Fruit fly (Drosophila melanogaster) whole organism, prepupa: ENCODE measurements around the gene dod.

Experiments
- CG10631 ChIP-seq: fragments of 200-800 bp; sonication (Bioruptor generic); optimal IDR thresholded peaks from 2 replicates; lab custom pipeline; 2016; ENCODE audit warnings: missing biosample characterization, missing genetic modification characterization
- CG10669 ChIP-seq: fragments of 200-800 bp; sonication (Bioruptor generic); optimal IDR thresholded peaks from 3 replicates; lab custom pipeline; 2018; ENCODE audit warnings: missing biosample characterization, mild to moderate bottlenecking, missing genetic modification characterization, moderate library complexity
- CG11762 ChIP-seq: fragments of 200-800 bp; sonication (Bioruptor generic); optimal IDR thresholded peaks from 3 replicates; lab custom pipeline; 2016; ENCODE audit warnings: missing biosample characterization, missing genetic modification characterization; ENCODE audit not compliant: insufficient read depth
- CG11902 ChIP-seq: fragments of 200-800 bp; sonication (Bioruptor generic); optimal IDR thresholded peaks from 3 replicates; lab custom pipeline; 2016; ENCODE audit warnings: missing biosample characterization, missing genetic modification characterization
- CG15336 ChIP-seq: fragments of 200-800 bp; sonication (Bioruptor generic); IDR thresholded peaks from 2 replicates; pipeline ENCODE4 v1.3.6; 2022; ENCODE audit warnings: missing biosample characterization, missing genetic modification characterization
- CG1621 ChIP-seq: fragments of 200-800 bp; sonication (Bioruptor generic); optimal IDR thresholded peaks from 3 replicates; lab custom pipeline; 2018; ENCODE audit warnings: missing biosample characterization, mild to moderate bottlenecking, missing genetic modification characterization
- CG16779 ChIP-seq: fragments of 200-800 bp; sonication (Bioruptor generic); optimal IDR thresholded peaks from 3 replicates; lab custom pipeline; 2017; ENCODE audit warnings: missing biosample characterization, mild to moderate bottlenecking, missing genetic modification characterization
- CG3032 ChIP-seq: fragments of 200-800 bp; optimal IDR thresholded peaks from 2 replicates; lab custom pipeline; 2019; ENCODE audit warnings: missing biosample characterization, mild to moderate bottlenecking, missing genetic modification characterization, moderate library complexity
- CG32006 ChIP-seq: fragments of 200-800 bp; sonication (Bioruptor generic); optimal IDR thresholded peaks from 3 replicates; lab custom pipeline; 2017; ENCODE audit warnings: missing biosample characterization, mild to moderate bottlenecking, missing genetic modification characterization
- CG34406 ChIP-seq: fragments of 200-800 bp; sonication (Bioruptor generic); optimal IDR thresholded peaks from 3 replicates; lab custom pipeline; 2016; ENCODE audit warnings: missing biosample characterization, missing genetic modification characterization
- CG3919 ChIP-seq: fragments of 200-800 bp; sonication (Bioruptor generic); optimal IDR thresholded peaks from 3 replicates; lab custom pipeline; 2016; ENCODE audit warnings: missing biosample characterization, missing genetic modification characterization
- CG4318 ChIP-seq: fragments of 200-800 bp; sonication (Bioruptor generic); optimal IDR thresholded peaks from 3 replicates; lab custom pipeline; 2017; ENCODE audit warnings: missing biosample characterization, mild to moderate bottlenecking, missing genetic modification characterization
- CG6163 ChIP-seq: fragments of 200-800 bp; sonication (Bioruptor generic); IDR thresholded peaks from 3 replicates; pipeline ENCODE4 v1.3.6; 2022; ENCODE audit warnings: missing biosample characterization, missing genetic modification characterization
- CG6276 ChIP-seq: fragments of 200-800 bp; sonication (Bioruptor generic); optimal IDR thresholded peaks from 2 replicates; lab custom pipeline; 2017; ENCODE audit warnings: missing biosample characterization, mild to moderate bottlenecking, missing genetic modification characterization
- CG6792 ChIP-seq: fragments of 200-800 bp; sonication (Bioruptor generic); optimal IDR thresholded peaks from 3 replicates; lab custom pipeline; 2016; ENCODE audit warnings: missing biosample characterization, missing genetic modification characterization
- CG6808 ChIP-seq: fragments of 200-800 bp; sonication (Bioruptor generic); optimal IDR thresholded peaks from 3 replicates; lab custom pipeline; 2017; ENCODE audit warnings: missing biosample characterization, missing genetic modification characterization, mild to moderate bottlenecking, moderate library complexity, missing genetic modification reagents
- CG6854 ChIP-seq: fragments of 200-800 bp; sonication (Bioruptor generic); optimal IDR thresholded peaks from 2 replicates; lab custom pipeline; 2017; ENCODE audit warnings: missing biosample characterization, mild to moderate bottlenecking, missing genetic modification characterization
- CG7368 ChIP-seq: fragments of 200-800 bp; sonication (Bioruptor generic); optimal IDR thresholded peaks from 3 replicates; lab custom pipeline; 2016; ENCODE audit warnings: missing biosample characterization, missing genetic modification characterization
- CG8119 ChIP-seq: fragments of 200-800 bp; sonication (Bioruptor generic); IDR thresholded peaks from 3 replicates; pipeline ENCODE4 v1.3.6; 2022; ENCODE audit warnings: missing biosample characterization, missing genetic modification characterization
- CG8319 ChIP-seq: fragments of 200-800 bp; sonication (Bioruptor generic); optimal IDR thresholded peaks from 3 replicates; lab custom pipeline; 2016; ENCODE audit warnings: missing biosample characterization, missing genetic modification characterization
- CG8632 ChIP-seq: fragments of 200-800 bp; sonication (Bioruptor generic); optimal IDR thresholded peaks from 3 replicates; lab custom pipeline; 2016; ENCODE audit warnings: missing biosample characterization, missing genetic modification characterization
- CG9139 ChIP-seq: fragments of 200-800 bp; sonication (Bioruptor generic); optimal IDR thresholded peaks from 3 replicates; lab custom pipeline; 2017; ENCODE audit warnings: missing biosample characterization, mild to moderate bottlenecking, missing genetic modification characterization
- Eip75B ChIP-seq: fragments of 200-800 bp; sonication (Bioruptor generic); optimal IDR thresholded peaks from 3 replicates; lab custom pipeline; 2016; ENCODE audit warnings: missing biosample characterization, missing genetic modification characterization
- Eip78C ChIP-seq: fragments of 200-800 bp; sonication (Bioruptor generic); peaks from one replicate; lab custom pipeline; 2016; ENCODE audit warnings: missing biosample characterization, missing genetic modification characterization
- Eip93F ChIP-seq: fragments of 200-800 bp; sonication (Bioruptor generic); optimal IDR thresholded peaks from 2 replicates; lab custom pipeline; 2016; ENCODE audit warnings: missing biosample characterization, mild to moderate bottlenecking, missing genetic modification characterization
- Ets96B ChIP-seq: fragments of 200-800 bp; optimal IDR thresholded peaks from 2 replicates; lab custom pipeline; 2019; ENCODE audit warnings: missing biosample characterization, mild to moderate bottlenecking, missing genetic modification characterization, moderate library complexity
- Gug ChIP-seq: fragments of 200-800 bp; sonication (Bioruptor generic); IDR thresholded peaks from 2 replicates; pipeline ENCODE4 v1.3.6; 2022; ENCODE audit warnings: missing biosample characterization, missing genetic modification characterization
- Hr39 ChIP-seq: fragments of 200-800 bp; sonication (Bioruptor generic); optimal IDR thresholded peaks from 2 replicates; lab custom pipeline; 2016; ENCODE audit warnings: missing biosample characterization, missing genetic modification characterization
- Hr4 ChIP-seq: fragments of 200-800 bp; sonication (Bioruptor generic); optimal IDR thresholded peaks from 3 replicates; lab custom pipeline; 2016; ENCODE audit warnings: missing biosample characterization, missing genetic modification characterization
- Lpt ChIP-seq: fragments of 200-800 bp; sonication (Bioruptor generic); optimal IDR thresholded peaks from 3 replicates; lab custom pipeline; 2016; ENCODE audit warnings: missing biosample characterization, missing genetic modification characterization
- Met ChIP-seq: fragments of 200-800 bp; sonication (Bioruptor generic); optimal IDR thresholded peaks from 3 replicates; lab custom pipeline; 2016; ENCODE audit warnings: missing biosample characterization, missing genetic modification characterization
- OdsH ChIP-seq: fragments of 200-800 bp; sonication (Bioruptor generic); optimal IDR thresholded peaks from 3 replicates; lab custom pipeline; 2016; ENCODE audit warnings: missing biosample characterization, missing genetic modification characterization
- Sox14 ChIP-seq: fragments of 200-800 bp; sonication (Bioruptor generic); optimal IDR thresholded peaks from 3 replicates; lab custom pipeline; 2016; ENCODE audit warnings: missing biosample characterization, missing genetic modification characterization
- achi ChIP-seq: fragments of 200-800 bp; sonication (Bioruptor generic); optimal IDR thresholded peaks from 3 replicates; lab custom pipeline; 2016; ENCODE audit warnings: missing biosample characterization, missing genetic modification characterization
- acj6 ChIP-seq: fragments of 200-800 bp; sonication (Bioruptor generic); optimal IDR thresholded peaks from 3 replicates; lab custom pipeline; 2016; ENCODE audit warnings: missing biosample characterization, missing genetic modification characterization
- cyc ChIP-seq: fragments of 200-800 bp; sonication (Bioruptor generic); optimal IDR thresholded peaks from 3 replicates; lab custom pipeline; 2016; ENCODE audit warnings: missing biosample characterization, missing genetic modification characterization
- dac ChIP-seq: fragments of 200-800 bp; sonication (Bioruptor generic); optimal IDR thresholded peaks from 2 replicates; lab custom pipeline; 2017; ENCODE audit warnings: missing biosample characterization, mild to moderate bottlenecking, missing genetic modification characterization
- eg ChIP-seq: fragments of 200-800 bp; sonication (Bioruptor generic); IDR thresholded peaks from 3 replicates; pipeline ENCODE4 v1.3.6; 2022; ENCODE audit warnings: missing biosample characterization, missing genetic modification characterization
- esn ChIP-seq: fragments of 200-800 bp; sonication (Bioruptor generic); optimal IDR thresholded peaks from 2 replicates; lab custom pipeline; 2016; ENCODE audit warnings: missing biosample characterization, mild to moderate bottlenecking, missing genetic modification characterization, moderate library complexity
- fd59A ChIP-seq: fragments of 200-800 bp; sonication (Bioruptor generic); optimal IDR thresholded peaks from 2 replicates; lab custom pipeline; 2017; ENCODE audit warnings: missing biosample characterization, mild to moderate bottlenecking, missing genetic modification characterization, missing genetic modification reagents
- fd85E ChIP-seq: fragments of 200-800 bp; sonication (Bioruptor generic); optimal IDR thresholded peaks from 3 replicates; lab custom pipeline; 2016; ENCODE audit warnings: missing biosample characterization, missing genetic modification characterization
- fkh ChIP-seq: fragments of 200-800 bp; sonication (Bioruptor generic); optimal IDR thresholded peaks from 3 replicates; lab custom pipeline; 2017; ENCODE audit warnings: missing biosample characterization, mild to moderate bottlenecking, missing genetic modification characterization, moderate library complexity
- lz ChIP-seq: fragments of 200-800 bp; sonication (Bioruptor generic); optimal IDR thresholded peaks from 3 replicates; lab custom pipeline; 2016; ENCODE audit warnings: missing biosample characterization, missing genetic modification characterization
- pdm3 ChIP-seq: fragments of 200-800 bp; sonication (Bioruptor generic); optimal IDR thresholded peaks from 3 replicates; lab custom pipeline; 2016; ENCODE audit warnings: missing biosample characterization, missing genetic modification characterization
- salr ChIP-seq, 2 experiments: fragments of 200-800 bp; sonication (Bioruptor generic); optimal IDR thresholded peaks; 3 replicates each; lab custom pipeline; 2016 to 2018; ENCODE audit warnings: missing biosample characterization in 2 of 2, missing genetic modification characterization in 2 of 2, mild to moderate bottlenecking in 1 of 2
- spab ChIP-seq: fragments of 200-800 bp; sonication (Bioruptor generic); optimal IDR thresholded peaks from 2 replicates; lab custom pipeline; 2017; ENCODE audit warnings: missing biosample characterization, mild to moderate bottlenecking, missing genetic modification characterization, missing genetic modification reagents
- ss ChIP-seq, 2 experiments: fragments of 200-800 bp; sonication (Bioruptor generic); optimal IDR thresholded peaks; 2 replicates in 1 of 2; 3 replicates in 1 of 2; lab custom pipeline; 2017 to 2018; ENCODE audit warnings: mild to moderate bottlenecking in 2 of 2, missing biosample characterization in 2 of 2, missing genetic modification characterization in 2 of 2, moderate library complexity in 1 of 2
- svp ChIP-seq: fragments of 200-800 bp; sonication (Bioruptor generic); peaks from one replicate; lab custom pipeline; 2016; ENCODE audit warnings: missing biosample characterization, missing genetic modification characterization
- topi ChIP-seq: fragments of 200-800 bp; sonication (Bioruptor generic); optimal IDR thresholded peaks from 3 replicates; lab custom pipeline; 2016; ENCODE audit warnings: missing biosample characterization, missing genetic modification characterization

dod gene

dm6 chrX:21345036-21345500 lies at the start of gene dod (continued):
- TF ChIP-seq CG34406 (GFP tag; lab: Kevin White, UChicago) (peak; percentile 42), ss (GFP tag; optimal IDR thresholded peaks at IDR 0.05; lab: Kevin White, UChicago) (no peak), CG10631 (GFP tag; lab: Kevin White, UChicago) (no peak), CG6163 (GFP tag; lab: Robert Waterston, UW) (peak; percentile 50; the same call in 1 of the 3 replicates), fd59A (peak; percentile 14), esn (peak; percentile 67), Eip75B (GFP tag; lab: Kevin White, UChicago) (no peak)

- TF ChIP-seq Eip75B (GFP tag; lab: Kevin White, UChicago) (no peak), Sox14 (peak; percentile 39), CG8632 (GFP tag; lab: Kevin White, UChicago) (no peak), esn (no peak), pdm3 (GFP tag; lab: Kevin White, UChicago) (no peak), CG9139 (GFP tag; lab: Kevin White, UChicago) (no peak), Met (GFP tag; lab: Kevin White, UChicago) (no peak), eg (GFP tag; lab: Robert Waterston, UW) (peak; percentile 50; the same call in 1 of the 3 replicates), CG6163 (GFP tag; lab: Robert Waterston, UW) (no peak), CG16779 (no peak), Lpt (GFP tag; lab: Kevin White, UChicago) (no peak), CG10669 (no peak), Hr4 (GFP tag; lab: Kevin White, UChicago) (peak; percentile 6), CG10631 (GFP tag; lab: Kevin White, UChicago) (no peak), CG6276 (GFP tag; lab: Kevin White, UChicago) (no peak), CG8319 (GFP tag; lab: Kevin White, UChicago) (no peak), achi (GFP tag; lab: Kevin White, UChicago) (no peak), CG6792 (GFP tag; lab: Kevin White, UChicago) (no peak), CG15336 (GFP tag; lab: Robert Waterston, UW) (0 out of 2 replicates have a peak, but pooled peaks have one; percentile 17), fkh (GFP tag; lab: Kevin White, UChicago) (peak; percentile 55), dac (GFP tag; lab: Kevin White, UChicago) (no peak), CG1621 (tag; lab: Kevin White, UChicago) (no peak), lz (no peak), CG3919 (no peak), CG7368 (GFP tag; lab: Kevin White, UChicago) (no peak), salr (GFP tag; optimal IDR thresholded peaks at IDR 0.05; lab: Kevin White, UChicago) (peak in 1 of 2 experiments; percentile 23), acj6 (GFP tag; lab: Kevin White, UChicago) (no peak), CG11902 (GFP tag; lab: Kevin White, UChicago) (no peak), topi (GFP tag; lab: Kevin White, UChicago) (no peak), Eip93F (GFP tag; lab: Kevin White, UChicago) (no peak), Ets96B (tag; lab: Kevin White, UChicago) (no peak), CG8119 (peak; percentile 60), Gug (no peak), spab (GFP tag; lab: Kevin White, UChicago) (no peak), fd59A (no peak), CG11762 (GFP tag; lab: Kevin White, UChicago) (no peak), svp (GFP tag; lab: Kevin White, UChicago) (peak; percentile 56), Eip78C (GFP tag; lab: Kevin White, UChicago) (peak; percentile 43), OdsH (no peak), fd85E (no peak), CG3032 (no peak), CG32006 (GFP tag; lab: Kevin White, UChicago) (no peak), cyc (GFP tag; lab: Kevin White, UChicago) (no peak), CG4318 (GFP tag; lab: Kevin White, UChicago) (no peak), CG6854 (GFP tag; lab: Kevin White, UChicago) (no peak), Hr39 (peak; percentile 7), CG6808 (no peak)
Measured at dm6 chrX:21306485-21307142, 38.5 kb upstream of the dod start, which contains the start of gene Abca3. Gene Abca3 (minus strand): TSS chrX:21306665.
